Worm (Caenorhabditis elegans) whole organism, L2 larva: ENCODE measurements around the gene B0273.1.

Experiments
- ama-1 ChIP-seq: fragments of 150-350 bp; optimal IDR thresholded peaks from 2 replicates; lab custom pipeline; 2018; ENCODE audit warnings: inconsistent platforms
- egl-27 ChIP-seq: sonication (generic microtip); optimal IDR thresholded peaks from 3 replicates; lab custom pipeline; 2017; ENCODE audit warnings: missing biosample characterization, missing genetic modification reagents, missing genetic modification characterization
- elt-1 ChIP-seq: fragments of 150-350 bp; optimal IDR thresholded peaks from 2 replicates; lab custom pipeline; 2014; ENCODE audit warnings: missing biosample characterization, missing genetic modification characterization
- mdl-1 ChIP-seq, 2 experiments: fragments of 150-350 bp in 1 of 2; sonication (generic microtip) in 1 of 2; optimal IDR thresholded peaks; 2 replicates each; lab custom pipeline; 2017; ENCODE audit warnings: missing biosample characterization in 2 of 2, missing genetic modification characterization in 2 of 2
- nhr-237 ChIP-seq: fragments of 150-350 bp; optimal IDR thresholded peaks from 2 replicates; lab custom pipeline; 2014; ENCODE audit warnings: missing biosample characterization, missing genetic modification characterization
- peb-1 ChIP-seq: fragments of 150-350 bp; optimal IDR thresholded peaks from 2 replicates; lab custom pipeline; 2014; ENCODE audit warnings: missing biosample characterization, missing genetic modification characterization
- unc-39 ChIP-seq: fragments of 150-350 bp; optimal IDR thresholded peaks from 2 replicates; lab custom pipeline; 2014; ENCODE audit warnings: missing biosample characterization, missing genetic modification characterization
- ztf-11 ChIP-seq: sonication (generic microtip); optimal IDR thresholded peaks from 2 replicates; lab custom pipeline; 2017; ENCODE audit warnings: missing biosample characterization, missing genetic modification characterization

ce11 chrIV:5462820-5463219, 31.0 kb upstream of the B0273.1 start:
- no peak for TF ChIP-seq elt-1
- TF ChIP-seq egl-27 (tag; lab: Kevin White, UChicago): no peak
- TF ChIP-seq unc-39: no peak
- TF ChIP-seq mdl-1 (tag; optimal IDR thresholded peaks at IDR 0.05; lab: Kevin White, UChicago): no peak
- TF ChIP-seq ztf-11: no peak
- TF ChIP-seq peb-1 (tag; lab: Kevin White, UChicago): no peak
- TF ChIP-seq nhr-237 (tag; lab: Kevin White, UChicago): no peak
- TF ChIP-seq ama-1 (lab: Kevin White, UChicago): no peak
